Worm (Caenorhabditis elegans) whole organism, mixed stage, embryonic: ENCODE results near the gene gcy-6.

Source experiments
- ceh-39 ChIP-seq: fragments of 150-350 bp; optimal IDR thresholded peaks from 2 replicates; lab custom pipeline; 2014; ENCODE audit warnings: missing biosample characterization, missing genetic modification characterization
- ceh-83 ChIP-seq: fragments of 200-800 bp; sonication (Bioruptor generic); optimal IDR thresholded peaks from 2 replicates; lab custom pipeline; 2018; ENCODE audit warnings: mild to moderate bottlenecking, missing genetic modification characterization, missing compliant biosample characterization
- drap-1 ChIP-seq: fragments of 200-800 bp; sonication (Bioruptor generic); optimal IDR thresholded peaks from 3 replicates; lab custom pipeline; 2018; ENCODE audit warnings: mild to moderate bottlenecking, missing genetic modification characterization, missing compliant biosample characterization
- elt-3 ChIP-seq: fragments of 150-350 bp; optimal IDR thresholded peaks from 2 replicates; lab custom pipeline; 2014; ENCODE audit warnings: missing biosample characterization, missing genetic modification characterization
- hlh-1 ChIP-seq: fragments of 150-350 bp; optimal IDR thresholded peaks from 2 replicates; lab custom pipeline; 2014; ENCODE audit warnings: missing biosample characterization, missing genetic modification reagents, missing genetic modification characterization
- lin-32 ChIP-seq: fragments of 200-800 bp; sonication (Bioruptor generic); optimal IDR thresholded peaks from 2 replicates; lab custom pipeline; 2018; ENCODE audit warnings: mild to moderate bottlenecking, missing genetic modification characterization, missing compliant biosample characterization
- mab-5 ChIP-seq: fragments of 150-350 bp; optimal IDR thresholded peaks from 2 replicates; lab custom pipeline; 2014; ENCODE audit warnings: missing biosample characterization, missing genetic modification characterization
- nhr-237 ChIP-seq: fragments of 150-350 bp; optimal IDR thresholded peaks from 2 replicates; lab custom pipeline; 2014; ENCODE audit warnings: missing biosample characterization, missing genetic modification characterization
- nhr-28 ChIP-seq: fragments of 150-350 bp; optimal IDR thresholded peaks from 2 replicates; lab custom pipeline; 2014; ENCODE audit warnings: missing biosample characterization, missing genetic modification characterization
- nhr-76 ChIP-seq: sonication (generic microtip); optimal IDR thresholded peaks from 2 replicates; lab custom pipeline; 2017; ENCODE audit warnings: missing biosample characterization, missing genetic modification characterization
- pha-4 ChIP-seq: fragments of 150-350 bp; optimal IDR thresholded peaks from 2 replicates; lab custom pipeline; 2018; ENCODE audit warnings: missing biosample characterization, missing genetic modification reagents, missing genetic modification characterization
- tbx-8 ChIP-seq: fragments of 200-800 bp; sonication (Bioruptor generic); optimal IDR thresholded peaks from 2 replicates; lab custom pipeline; 2018; ENCODE audit warnings: mild to moderate bottlenecking, missing genetic modification characterization, moderate library complexity, missing compliant biosample characterization
- zip-8 ChIP-seq: fragments of 150-350 bp; optimal IDR thresholded peaks from 2 replicates; lab custom pipeline; 2014; ENCODE audit warnings: missing biosample characterization, missing genetic modification characterization

gcy-6 gene

ce11 chrV:10260460-10260859 is 53.4 kb downstream of the gcy-6 start, which contains the start of gene sri-18:
sri-18 (minus strand) TSS chrV:10260560.
- TF ChIP-seq nhr-76 (tag; lab: Kevin White, UChicago): no peak
- TF ChIP-seq nhr-237 (tag; lab: Kevin White, UChicago): no peak
- TF ChIP-seq zip-8 (tag; lab: Kevin White, UChicago): no peak
- no peak for TF ChIP-seq ceh-39 (tag; lab: Kevin White, UChicago)
- no peak for TF ChIP-seq lin-32 (GFP tag; lab: Kevin White, UChicago)
- no peak for TF ChIP-seq elt-3 (tag; lab: Kevin White, UChicago)
- TF ChIP-seq pha-4 (tag; lab: Kevin White, UChicago): no peak
- no peak for TF ChIP-seq ceh-83 (GFP tag; lab: Kevin White, UChicago)
- no peak for TF ChIP-seq hlh-1 (tag; lab: Kevin White, UChicago)
- no peak for TF ChIP-seq mab-5 (tag; lab: Kevin White, UChicago)
- no peak for TF ChIP-seq tbx-8
- no peak for TF ChIP-seq drap-1 (GFP tag; lab: Kevin White, UChicago)
- no peak for TF ChIP-seq nhr-28 (tag; lab: Kevin White, UChicago)
